Worm (Caenorhabditis elegans) whole organism, late embryonic: ENCODE results near the gene R11E3.1.

Experiments used
- C38D4.7 ChIP-seq: fragments of 200-800 bp; sonication (Bioruptor generic); optimal IDR thresholded peaks from 2 replicates; lab custom pipeline; 2018; ENCODE audit warnings: mild to moderate bottlenecking, missing genetic modification characterization, moderate library complexity, missing compliant biosample characterization
- F13H6.1 ChIP-seq: sonication (generic microtip); optimal IDR thresholded peaks from 2 replicates; lab custom pipeline; 2016; ENCODE audit warnings: missing genetic modification characterization, missing compliant biosample characterization
- K02D7.2 ChIP-seq: sonication (generic microtip); optimal IDR thresholded peaks from 2 replicates; lab custom pipeline; 2017; ENCODE audit warnings: mild to moderate bottlenecking, missing genetic modification characterization, missing compliant biosample characterization
- Y22D7AL.16 ChIP-seq: sonication (generic microtip); optimal IDR thresholded peaks from 2 replicates; lab custom pipeline; 2016; ENCODE audit warnings: missing genetic modification characterization, missing compliant biosample characterization
- ceh-18 ChIP-seq: sonication (generic microtip); optimal IDR thresholded peaks from 2 replicates; lab custom pipeline; 2016; ENCODE audit warnings: missing genetic modification characterization, missing compliant biosample characterization
- ceh-19 ChIP-seq: fragments of 200-800 bp; sonication (Bioruptor generic); optimal IDR thresholded peaks from 2 replicates; lab custom pipeline; 2018; ENCODE audit warnings: mild to moderate bottlenecking, missing genetic modification characterization, missing compliant biosample characterization
- ceh-22 ChIP-seq: sonication (generic microtip); optimal IDR thresholded peaks from 2 replicates; lab custom pipeline; 2017; ENCODE audit warnings: missing biosample characterization, missing genetic modification characterization
- ceh-24 ChIP-seq: sonication (generic microtip); optimal IDR thresholded peaks from 2 replicates; lab custom pipeline; 2016; ENCODE audit warnings: mild to moderate bottlenecking, missing genetic modification characterization, missing compliant biosample characterization
- ceh-45 ChIP-seq: fragments of 200-800 bp; sonication (Bioruptor generic); IDR thresholded peaks from 2 replicates; pipeline ENCODE4 v1.3.6; 2022; ENCODE audit warnings: missing genetic modification reagents, missing genetic modification characterization, missing compliant biosample characterization
- ceh-9 ChIP-seq: sonication (generic microtip); optimal IDR thresholded peaks from 2 replicates; lab custom pipeline; 2016; ENCODE audit warnings: mild to moderate bottlenecking, missing genetic modification characterization, inconsistent platforms, missing compliant biosample characterization
- che-1 ChIP-seq: sonication (generic microtip); optimal IDR thresholded peaks from 2 replicates; lab custom pipeline; 2016; ENCODE audit warnings: mild to moderate bottlenecking, missing genetic modification characterization, missing compliant biosample characterization
- dve-1 ChIP-seq: sonication (generic microtip); optimal IDR thresholded peaks from 2 replicates; lab custom pipeline; 2017; ENCODE audit warnings: antibody characterized with exemption, mild to moderate bottlenecking, missing genetic modification characterization, missing compliant biosample characterization
- elt-2 ChIP-seq: sonication (generic microtip); optimal IDR thresholded peaks from 2 replicates; lab custom pipeline; 2016; ENCODE audit warnings: missing genetic modification reagents, missing genetic modification characterization, missing compliant biosample characterization
- eyg-1 ChIP-seq: sonication (generic microtip); optimal IDR thresholded peaks from 2 replicates; lab custom pipeline; 2016; ENCODE audit warnings: missing genotype, missing genetic modification characterization, missing compliant biosample characterization
- gmeb-2 ChIP-seq: sonication (generic microtip); optimal IDR thresholded peaks from 2 replicates; lab custom pipeline; 2016; ENCODE audit warnings: missing genetic modification characterization, inconsistent platforms, missing compliant biosample characterization
- hlh-13 ChIP-seq: fragments of 200-800 bp; sonication (Bioruptor generic); optimal IDR thresholded peaks from 2 replicates; lab custom pipeline; 2018; ENCODE audit warnings: mild to moderate bottlenecking, missing genetic modification characterization, missing compliant biosample characterization
- hlh-15 ChIP-seq: sonication (generic microtip); optimal IDR thresholded peaks from 2 replicates; lab custom pipeline; 2016; ENCODE audit warnings: missing genetic modification characterization, missing compliant biosample characterization
- hlh-8 ChIP-seq: sonication (generic microtip); optimal IDR thresholded peaks from 2 replicates; lab custom pipeline; 2016; ENCODE audit warnings: missing genotype, missing genetic modification characterization, missing compliant biosample characterization
- lin-11 ChIP-seq: fragments of 200-800 bp; sonication (Bioruptor generic); optimal IDR thresholded peaks from 2 replicates; lab custom pipeline; 2018; ENCODE audit warnings: mild to moderate bottlenecking, missing genetic modification characterization, missing compliant biosample characterization
- madf-2 ChIP-seq: sonication (generic microtip); optimal IDR thresholded peaks from 2 replicates; lab custom pipeline; 2017; ENCODE audit warnings: missing genetic modification characterization, missing compliant biosample characterization
- nfya-1 ChIP-seq: sonication (generic microtip); optimal IDR thresholded peaks from 2 replicates; lab custom pipeline; 2017; ENCODE audit warnings: missing genetic modification characterization, mild to moderate bottlenecking, missing compliant biosample characterization, antibody characterized with exemption, moderate library complexity
- pha-2 ChIP-seq: sonication (generic microtip); optimal IDR thresholded peaks from 2 replicates; lab custom pipeline; 2017; ENCODE audit warnings: mild to moderate bottlenecking, missing genetic modification characterization, missing compliant biosample characterization
- pqm-1 ChIP-seq: sonication (generic microtip); optimal IDR thresholded peaks from 2 replicates; lab custom pipeline; 2016; ENCODE audit warnings: missing genetic modification characterization, missing compliant biosample characterization
- pros-1 ChIP-seq: fragments of 150-350 bp; optimal IDR thresholded peaks from 2 replicates; lab custom pipeline; 2014; ENCODE audit warnings: missing biosample characterization, missing genetic modification reagents, missing genetic modification characterization
- ref-2 ChIP-seq: sonication (generic microtip); optimal IDR thresholded peaks from 2 replicates; lab custom pipeline; 2016; ENCODE audit warnings: missing genetic modification characterization, missing compliant biosample characterization
- sdc-2 ChIP-seq: sonication (generic microtip); optimal IDR thresholded peaks from 2 replicates; lab custom pipeline; 2016; ENCODE audit warnings: missing genotype, missing genetic modification characterization, missing compliant biosample characterization
- sox-4 ChIP-seq: sonication (generic microtip); optimal IDR thresholded peaks from 2 replicates; lab custom pipeline; 2017; ENCODE audit warnings: mild to moderate bottlenecking, missing genetic modification characterization, inconsistent platforms, missing compliant biosample characterization
- tbx-7 ChIP-seq: sonication (generic microtip); optimal IDR thresholded peaks from 2 replicates; lab custom pipeline; 2016; ENCODE audit warnings: missing genotype, missing genetic modification characterization, missing compliant biosample characterization
- unc-3 ChIP-seq, 2 experiments: fragments of 200-800 bp in 1 of 2; sonication (Bioruptor generic) in 1 of 2; sonication (generic microtip) in 1 of 2; conservative IDR thresholded peaks in 1 of 2; optimal IDR thresholded peaks in 1 of 2; 2 replicates each; pipeline versions ENCODE4 v1.3.6 to Lab custom; 2016 to 2022; ENCODE audit warnings: missing compliant biosample characterization in 2 of 2, missing genetic modification characterization in 2 of 2, missing genetic modification reagents in 1 of 2
- unc-55 ChIP-seq: sonication (generic microtip); optimal IDR thresholded peaks from 2 replicates; lab custom pipeline; 2017; ENCODE audit warnings: missing biosample characterization, missing genetic modification reagents, missing genetic modification characterization
- unc-86 ChIP-seq: sonication (generic microtip); optimal IDR thresholded peaks from 2 replicates; lab custom pipeline; 2016; ENCODE audit warnings: missing genetic modification characterization, missing compliant biosample characterization
- ztf-16 ChIP-seq: sonication (generic microtip); optimal IDR thresholded peaks from 2 replicates; lab custom pipeline; 2017; ENCODE audit warnings: missing genetic modification characterization, missing compliant biosample characterization

Gene R11E3.1

ce11 chrIV:4776001-4776400 is 13.5 kb upstream of the R11E3.1 start, which contains the start of gene R11E3.19:
TSS of gene R11E3.19 (minus strand) at chrIV:4776101.
- TF ChIP-seq ref-2 (tag; lab: Kevin White, UChicago) (no peak), hlh-8 (tag; lab: Kevin White, UChicago) (no peak), che-1 (no peak), C38D4.7 (GFP tag; lab: Kevin White, UChicago) (no peak)

- TF ChIP-seq eyg-1 (tag; lab: Kevin White, UChicago) (no peak), ceh-45 (GFP tag; lab: Robert Waterston, UW) (no peak), nfya-1 (tag; lab: Kevin White, UChicago) (peak; percentile 96), elt-2 (tag; lab: Kevin White, UChicago) (no peak), ztf-16 (no peak), sdc-2 (no peak), hlh-13 (GFP tag; lab: Kevin White, UChicago) (no peak), madf-2 (tag; lab: Kevin White, UChicago) (no peak)
Measured at ce11 chrIV:4776501-4776900, 13.0 kb upstream of the R11E3.1 start.

- TF ChIP-seq madf-2 (tag; lab: Kevin White, UChicago), result no peak
- no peak for TF ChIP-seq pqm-1 (tag; lab: Kevin White, UChicago)
- no peak for TF ChIP-seq ceh-19 (GFP tag; lab: Kevin White, UChicago)
- TF ChIP-seq ceh-9, result no peak
- TF ChIP-seq ceh-18 (tag; lab: Kevin White, UChicago), result no peak
- TF ChIP-seq unc-86 (tag; lab: Kevin White, UChicago), result no peak
- no peak for TF ChIP-seq hlh-15
- TF ChIP-seq Y22D7AL.16, result no peak
- no peak for TF ChIP-seq unc-3 (GFP tag; conservative IDR thresholded peaks at IDR 0.05; lab: Robert Waterston, UW)
- no peak for TF ChIP-seq unc-3 (tag; optimal IDR thresholded peaks at IDR 0.05; lab: Kevin White, UChicago)
- TF ChIP-seq K02D7.2 (tag; lab: Kevin White, UChicago), result no peak
- TF ChIP-seq ceh-45 (GFP tag; lab: Robert Waterston, UW), result no peak
- no peak for TF ChIP-seq ceh-24 (tag; lab: Kevin White, UChicago)
Measured at ce11 chrIV:4780129-4780528, 9.4 kb upstream of the R11E3.1 start, which contains the start of gene set-15. TSS of gene set-15 (minus strand) at chrIV:4780229.

ce11 chrIV:4781123-4781522 is 8.4 kb upstream of the R11E3.1 start:
- TF ChIP-seq madf-2 (tag; lab: Kevin White, UChicago), result peak; percentile 15
- no peak for TF ChIP-seq dve-1 (tag; lab: Kevin White, UChicago)
- no peak for TF ChIP-seq F13H6.1 (tag; lab: Kevin White, UChicago)
- peak; percentile 4 for TF ChIP-seq nfya-1 (tag; lab: Kevin White, UChicago)
- peak; percentile 23 for TF ChIP-seq elt-2 (tag; lab: Kevin White, UChicago)
- TF ChIP-seq pros-1, result no peak
- no peak for TF ChIP-seq pha-2 (tag; lab: Kevin White, UChicago)
- TF ChIP-seq sox-4 (tag; lab: Kevin White, UChicago), result no peak
- no peak for TF ChIP-seq tbx-7 (tag; lab: Kevin White, UChicago)
- no peak for TF ChIP-seq ceh-22 (tag; lab: Kevin White, UChicago)
- no peak for TF ChIP-seq lin-11 (tag; lab: Kevin White, UChicago)
- TF ChIP-seq unc-3 (GFP tag; conservative IDR thresholded peaks at IDR 0.05; lab: Robert Waterston, UW), result no peak
- TF ChIP-seq unc-3 (tag; optimal IDR thresholded peaks at IDR 0.05; lab: Kevin White, UChicago), result no peak
- TF ChIP-seq ceh-18 (tag; lab: Kevin White, UChicago), result peak; percentile 3
- no peak for TF ChIP-seq unc-55
- TF ChIP-seq, all 69 proteins: peak for 4

- peak; percentile 19 for TF ChIP-seq gmeb-2 (tag; lab: Kevin White, UChicago)
- TF ChIP-seq, all 69 proteins: peak for 1; not testable (repeated sequence) for 68
Measured at ce11 chrIV:4784687-4785086, 4.9 kb upstream of the R11E3.1 start.
